Fruit fly (Drosophila melanogaster) whole organism, embryonic: ENCODE results near the gene Jhbp16.

Experiments used
- Antp ChIP-seq: fragments of 200-800 bp; sonication (Bioruptor generic); optimal IDR thresholded peaks from 3 replicates; lab custom pipeline; 2016; ENCODE audit warnings: missing biosample characterization, missing genetic modification characterization
- Asciz ChIP-seq: fragments of 200-800 bp; sonication (Bioruptor generic); optimal IDR thresholded peaks from 2 replicates; lab custom pipeline; 2017; ENCODE audit warnings: missing biosample characterization, mild to moderate bottlenecking, missing genetic modification characterization, missing genetic modification reagents
- BtbVII ChIP-seq: fragments of 200-800 bp; sonication (Bioruptor generic); optimal IDR thresholded peaks from 3 replicates; lab custom pipeline; 2017; ENCODE audit warnings: missing biosample characterization, mild to moderate bottlenecking, missing genetic modification characterization
- CG10543 ChIP-seq: fragments of 200-800 bp; sonication (Bioruptor generic); optimal IDR thresholded peaks from 3 replicates; lab custom pipeline; 2017; ENCODE audit warnings: missing biosample characterization, mild to moderate bottlenecking, missing genetic modification characterization, moderate library complexity
- CG13894 ChIP-seq: fragments of 200-800 bp; sonication (Bioruptor generic); optimal IDR thresholded peaks from 3 replicates; lab custom pipeline; 2018; ENCODE audit warnings: missing biosample characterization, mild to moderate bottlenecking, missing genetic modification characterization, moderate library complexity
- CG15073 ChIP-seq: fragments of 200-800 bp; sonication (Bioruptor generic); optimal IDR thresholded peaks from 2 replicates; lab custom pipeline; 2016; ENCODE audit warnings: missing biosample characterization, missing genetic modification characterization
- CG17802 ChIP-seq: fragments of 200-800 bp; sonication (Bioruptor generic); optimal IDR thresholded peaks from 2 replicates; lab custom pipeline; 2018; ENCODE audit warnings: missing biosample characterization, mild to moderate bottlenecking, missing genetic modification characterization, moderate library complexity
- CG2678 ChIP-seq: fragments of 200-800 bp; sonication (Bioruptor generic); optimal IDR thresholded peaks from 3 replicates; lab custom pipeline; 2019; ENCODE audit warnings: missing biosample characterization, mild to moderate bottlenecking, missing genetic modification characterization, moderate library complexity
- CG2875 ChIP-seq: fragments of 200-800 bp; sonication (Bioruptor generic); optimal IDR thresholded peaks from 2 replicates; lab custom pipeline; 2017; ENCODE audit warnings: missing biosample characterization, mild to moderate bottlenecking, missing genetic modification characterization, missing genetic modification reagents
- CG7987 ChIP-seq: fragments of 200-800 bp; sonication (Bioruptor generic); optimal IDR thresholded peaks from 2 replicates; lab custom pipeline; 2018; ENCODE audit warnings: missing biosample characterization, mild to moderate bottlenecking, missing genetic modification characterization, moderate library complexity
- CG8765 ChIP-seq: fragments of 200-800 bp; sonication (Bioruptor generic); IDR thresholded peaks from 2 replicates; pipeline ENCODE4 v1.3.6; 2022; ENCODE audit warnings: missing biosample characterization, missing genetic modification characterization
- CG8924 ChIP-seq: fragments of 200-800 bp; optimal IDR thresholded peaks from 3 replicates; lab custom pipeline; 2019; ENCODE audit warnings: missing biosample characterization, mild to moderate bottlenecking, missing genetic modification characterization, moderate library complexity
- CG9876 ChIP-seq: fragments of 200-800 bp; sonication (Bioruptor generic); optimal IDR thresholded peaks from 2 replicates; lab custom pipeline; 2016; ENCODE audit warnings: missing biosample characterization, missing genetic modification characterization
- CrebB ChIP-seq: fragments of 200-800 bp; sonication (Bioruptor generic); optimal IDR thresholded peaks from 3 replicates; lab custom pipeline; 2018; ENCODE audit warnings: missing biosample characterization, mild to moderate bottlenecking, missing genetic modification characterization
- D19B ChIP-seq: fragments of 200-800 bp; sonication (Bioruptor generic); optimal IDR thresholded peaks from 2 replicates; lab custom pipeline; 2017; ENCODE audit warnings: missing biosample characterization, mild to moderate bottlenecking, missing genetic modification characterization
- Deaf1 ChIP-seq: fragments of 200-800 bp; optimal IDR thresholded peaks from 3 replicates; lab custom pipeline; 2019; ENCODE audit warnings: missing biosample characterization, mild to moderate bottlenecking, missing genetic modification characterization, moderate library complexity
- Dek ChIP-seq: fragments of 200-800 bp; sonication (Bioruptor generic); optimal IDR thresholded peaks from 3 replicates; lab custom pipeline; 2019; ENCODE audit warnings: missing biosample characterization, mild to moderate bottlenecking, missing genetic modification characterization, moderate library complexity
- Dip2 ChIP-seq: fragments of 200-800 bp; sonication (Bioruptor generic); IDR thresholded peaks from 2 replicates; pipeline ENCODE4 v1.3.6; 2022; ENCODE audit warnings: missing biosample characterization, missing genetic modification characterization
- Dll ChIP-seq: fragments of 200-800 bp; sonication (Bioruptor generic); IDR thresholded peaks from 4 replicates; pipeline ENCODE4 v1.3.6; 2022; ENCODE audit warnings: missing biosample characterization, missing genetic modification characterization; ENCODE audit not compliant: partially characterized antibody
- Dp ChIP-seq: fragments of 200-800 bp; sonication (Bioruptor generic); optimal IDR thresholded peaks from 2 replicates; lab custom pipeline; 2018; ENCODE audit warnings: missing biosample characterization, mild to moderate bottlenecking, missing genetic modification characterization, moderate library complexity
- Gug ChIP-seq: fragments of 200-800 bp; sonication (Bioruptor generic); IDR thresholded peaks from 4 replicates; pipeline ENCODE4 v1.3.6; 2022; ENCODE audit warnings: missing biosample characterization, missing genetic modification characterization
- HmgD ChIP-seq: fragments of 200-800 bp; sonication (Bioruptor generic); optimal IDR thresholded peaks from 3 replicates; lab custom pipeline; 2016; ENCODE audit warnings: missing biosample characterization, missing genetic modification characterization
- NC2α ChIP-seq: fragments of 200-800 bp; sonication (Bioruptor generic); optimal IDR thresholded peaks from 2 replicates; lab custom pipeline; 2016; ENCODE audit warnings: missing biosample characterization, missing genetic modification characterization
- Neu2 ChIP-seq: fragments of 200-800 bp; sonication (Bioruptor generic); optimal IDR thresholded peaks from 3 replicates; lab custom pipeline; 2016; ENCODE audit warnings: missing biosample characterization, missing genetic modification characterization, borderline replicate concordance
- Spps ChIP-seq: fragments of 200-800 bp; sonication (Bioruptor generic); optimal IDR thresholded peaks from 2 replicates; lab custom pipeline; 2018; ENCODE audit warnings: missing biosample characterization, mild to moderate bottlenecking, missing genetic modification characterization
- Trl ChIP-seq, 3 experiments: fragments of >200 bp in 2 of 3; fragments of 200-800 bp in 1 of 3; sonication (Bioruptor generic) in 1 of 3; optimal IDR thresholded peaks; 2 replicates in 1 of 3; 3 replicates in 2 of 3; lab custom pipeline; 2016 to 2017; ENCODE audit warnings: missing biosample characterization in 1 of 3, missing genetic modification characterization in 1 of 3
- Xbp1 ChIP-seq: fragments of 200-800 bp; sonication (Bioruptor generic); optimal IDR thresholded peaks from 3 replicates; lab custom pipeline; 2016; ENCODE audit warnings: missing biosample characterization, mild to moderate bottlenecking, missing genetic modification characterization
- ara ChIP-seq: fragments of 200-800 bp; sonication (Bioruptor generic); IDR thresholded peaks from 2 replicates; pipeline ENCODE4 v1.3.6; 2022; ENCODE audit warnings: missing biosample characterization, missing genetic modification characterization
- az2 ChIP-seq: fragments of 200-800 bp; sonication (Bioruptor generic); optimal IDR thresholded peaks from 3 replicates; lab custom pipeline; 2016; ENCODE audit warnings: missing biosample characterization, missing genetic modification characterization
- br ChIP-seq: fragments of >200 bp; optimal IDR thresholded peaks from 2 replicates; lab custom pipeline; 2017
- cas ChIP-seq: fragments of 200-800 bp; sonication (Bioruptor generic); IDR thresholded peaks from 2 replicates; pipeline ENCODE4 v1.3.6; 2022; ENCODE audit warnings: missing biosample characterization, missing genetic modification characterization
- cg ChIP-seq: fragments of 200-800 bp; sonication (Bioruptor generic); optimal IDR thresholded peaks from 3 replicates; lab custom pipeline; 2019; ENCODE audit warnings: missing biosample characterization, mild to moderate bottlenecking, missing genetic modification characterization, moderate library complexity
- crp ChIP-seq, 2 experiments: fragments of 200-800 bp; sonication (Bioruptor generic); optimal IDR thresholded peaks; 2 replicates in 1 of 2; 3 replicates in 1 of 2; lab custom pipeline; 2017; ENCODE audit warnings: missing biosample characterization in 2 of 2, missing genetic modification characterization in 2 of 2, mild to moderate bottlenecking in 1 of 2, moderate library complexity in 1 of 2
- da ChIP-seq: fragments of 200-800 bp; sonication (Bioruptor generic); optimal IDR thresholded peaks from 2 replicates; lab custom pipeline; 2016; ENCODE audit warnings: missing biosample characterization, missing genetic modification characterization
- disco-r ChIP-seq: fragments of 200-800 bp; sonication (Bioruptor generic); optimal IDR thresholded peaks from 2 replicates; lab custom pipeline; 2016; ENCODE audit warnings: missing biosample characterization, missing genetic modification characterization
- dysf ChIP-seq: fragments of 200-800 bp; sonication (Bioruptor generic); IDR thresholded peaks from 3 replicates; pipeline ENCODE4 v1.3.6; 2022; ENCODE audit warnings: missing biosample characterization, missing genetic modification characterization
- emc ChIP-seq: fragments of 200-800 bp; sonication (Bioruptor generic); optimal IDR thresholded peaks from 2 replicates; lab custom pipeline; 2016; ENCODE audit warnings: missing biosample characterization, missing genetic modification characterization
- fd64A ChIP-seq: fragments of 200-800 bp; sonication (Bioruptor generic); optimal IDR thresholded peaks from 3 replicates; lab custom pipeline; 2018; ENCODE audit warnings: missing biosample characterization, mild to moderate bottlenecking, missing genetic modification characterization
- gcm ChIP-seq: fragments of 200-800 bp; sonication (Bioruptor generic); optimal IDR thresholded peaks from 2 replicates; lab custom pipeline; 2019; ENCODE audit warnings: missing biosample characterization, mild to moderate bottlenecking, missing genetic modification characterization, moderate library complexity
- kah ChIP-seq: fragments of 200-800 bp; sonication (Bioruptor generic); optimal IDR thresholded peaks from 2 replicates; lab custom pipeline; 2018; ENCODE audit warnings: missing biosample characterization, mild to moderate bottlenecking, missing genetic modification characterization
- lola ChIP-seq, 3 experiments: fragments of >200 bp in 2 of 3; fragments of 200-800 bp in 1 of 3; sonication (Bioruptor generic) in 1 of 3; optimal IDR thresholded peaks; 2 replicates each; lab custom pipeline; 2017 to 2019; ENCODE audit warnings: missing biosample characterization in 3 of 3, missing genetic modification characterization in 3 of 3, mild to moderate bottlenecking in 1 of 3, moderate library complexity in 1 of 3
- pnt ChIP-seq: fragments of 200-800 bp; sonication (Bioruptor generic); optimal IDR thresholded peaks from 3 replicates; lab custom pipeline; 2016; ENCODE audit warnings: missing biosample characterization, missing genetic modification characterization
- row ChIP-seq: fragments of 200-800 bp; sonication (Bioruptor generic); IDR thresholded peaks from 3 replicates; pipeline ENCODE4 v1.3.6; 2022; ENCODE audit warnings: missing biosample characterization, missing genetic modification characterization
- run ChIP-seq: fragments of 200-800 bp; sonication (Bioruptor generic); optimal IDR thresholded peaks from 3 replicates; lab custom pipeline; 2018; ENCODE audit warnings: missing biosample characterization, mild to moderate bottlenecking, missing genetic modification characterization
- sens ChIP-seq: fragments of 200-800 bp; sonication (Bioruptor generic); peaks from one replicate; lab custom pipeline; 2016; ENCODE audit warnings: missing biosample characterization, missing genetic modification characterization
- stwl ChIP-seq: fragments of 200-800 bp; sonication (Bioruptor generic); optimal IDR thresholded peaks from 3 replicates; lab custom pipeline; 2018; ENCODE audit warnings: missing biosample characterization, mild to moderate bottlenecking, missing genetic modification characterization, moderate library complexity
- ttk ChIP-seq: fragments of 200-800 bp; sonication (Bioruptor generic); IDR thresholded peaks from 2 replicates; pipeline ENCODE4 v2.1.2; 2022; ENCODE audit warnings: missing biosample characterization, missing genetic modification characterization
- vfl ChIP-seq: fragments of 200-800 bp; sonication (Bioruptor generic); optimal IDR thresholded peaks from 2 replicates; lab custom pipeline; 2016; ENCODE audit warnings: missing biosample characterization, missing genetic modification characterization
- wek ChIP-seq: fragments of 200-800 bp; sonication (Bioruptor generic); optimal IDR thresholded peaks from 3 replicates; lab custom pipeline; 2018; ENCODE audit warnings: missing biosample characterization, mild to moderate bottlenecking, missing genetic modification characterization, moderate library complexity
- yki ChIP-seq: fragments of >200 bp; optimal IDR thresholded peaks from 3 replicates; lab custom pipeline; 2018

Gene Jhbp16

DNA sequence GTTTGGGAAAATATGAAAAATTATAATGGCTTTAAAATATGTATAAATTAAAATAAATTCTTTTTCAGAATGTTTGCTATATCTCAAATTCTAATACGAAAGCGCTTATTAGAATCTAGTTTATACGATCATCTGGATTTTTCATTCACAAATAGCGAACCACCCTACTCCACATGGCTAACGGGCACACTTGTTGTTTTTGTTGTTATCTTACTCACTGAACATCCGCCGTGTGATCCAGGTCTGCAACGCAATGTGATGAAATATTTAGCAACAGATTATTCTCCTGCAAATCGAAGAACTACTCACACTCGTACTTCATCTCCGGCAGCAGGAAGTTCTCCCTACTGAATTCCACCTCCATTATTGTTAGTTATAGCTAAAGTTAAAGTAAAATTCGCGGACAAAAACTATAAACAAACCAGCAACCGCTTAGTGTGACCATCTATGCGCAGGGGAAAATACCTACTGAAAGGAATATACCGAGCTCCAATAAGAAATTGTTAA lies 1.6 kb upstream of the Jhbp16 start, which contains the start of gene Archease (continued):
- TF ChIP-seq dysf = peak; percentile 34; the same call in 1 of the 3 replicates
- peak; percentile 10 for TF ChIP-seq az2
- TF ChIP-seq CG9876 (GFP tag; lab: Kevin White, UChicago) = no peak
- no peak for TF ChIP-seq ara (GFP tag; lab: Robert Waterston, UW)
- TF ChIP-seq Gug (GFP tag; lab: Robert Waterston, UW) = peak; percentile 15; the same call in 1 of the 4 replicates
- peak; percentile 76 for TF ChIP-seq CG2678 (tag; lab: Kevin White, UChicago)
- TF ChIP-seq cg (GFP tag; lab: Kevin White, UChicago) = no peak
- peak; percentile 64 for TF ChIP-seq Xbp1 (GFP tag; lab: Kevin White, UChicago)
- TF ChIP-seq crp (GFP tag; optimal IDR thresholded peaks at IDR 0.05; lab: Kevin White, UChicago) = peak in 1 of 2 experiments; percentile 61
- peak; percentile 23 for TF ChIP-seq Spps (tag; lab: Kevin White, UChicago)
- no peak for TF ChIP-seq da (GFP tag; lab: Kevin White, UChicago)
- peak; percentile 93 for TF ChIP-seq kah (GFP tag; lab: Kevin White, UChicago)
- no peak for TF ChIP-seq fd64A (GFP tag; lab: Kevin White, UChicago)
- no peak for TF ChIP-seq Dll
- no peak for TF ChIP-seq HmgD (GFP tag; lab: Kevin White, UChicago)
- peak; percentile 61 for TF ChIP-seq gcm (GFP tag; lab: Kevin White, UChicago)
- peak; percentile 58 for TF ChIP-seq CG7987 (GFP tag; lab: Kevin White, UChicago)
- no peak for TF ChIP-seq D19B (GFP tag; lab: Kevin White, UChicago)
- peak; percentile 2 for TF ChIP-seq vfl (GFP tag; lab: Kevin White, UChicago)
- 0 out of 2 replicates have a peak, but pooled peaks have one; percentile 19 for TF ChIP-seq cas (GFP tag; lab: Robert Waterston, UW)
- TF ChIP-seq row = peak; percentile 65
- peak; percentile 58 for TF ChIP-seq CrebB
- peak; percentile 59 for TF ChIP-seq Dp
- no peak for TF ChIP-seq NC2α
- no peak for TF ChIP-seq CG17802 (tag; lab: Kevin White, UChicago)
- TF ChIP-seq Antp = no peak
- TF ChIP-seq ttk (GFP tag; lab: Robert Waterston, UW) = no peak
- no peak for TF ChIP-seq wek
- no peak for TF ChIP-seq CG8765 (GFP tag; lab: Robert Waterston, UW)
- no peak for TF ChIP-seq Trl (optimal IDR thresholded peaks at IDR 0.05; lab: Kevin White, UChicago)
- TF ChIP-seq Trl (GFP tag; optimal IDR thresholded peaks at IDR 0.05; lab: Kevin White, UChicago) = peak; percentile 16
- no peak for TF ChIP-seq Dip2 (GFP tag; lab: Robert Waterston, UW)
- no peak for TF ChIP-seq br (lab: Kevin White, UChicago)
- TF ChIP-seq CG2875 = peak; percentile 14
- TF ChIP-seq pnt (GFP tag; lab: Kevin White, UChicago) = no peak
- no peak for TF ChIP-seq emc (GFP tag; lab: Kevin White, UChicago)
- no peak for TF ChIP-seq CG15073 (GFP tag; lab: Kevin White, UChicago)
- TF ChIP-seq Dek (tag; lab: Kevin White, UChicago) = peak; percentile 17
- peak in 1 of 3 experiments; percentile 18 for TF ChIP-seq lola (GFP tag; optimal IDR thresholded peaks at IDR 0.05; lab: Kevin White, UChicago)
- TF ChIP-seq CG8924 (tag; lab: Kevin White, UChicago) = peak; percentile 79
- no peak for TF ChIP-seq Deaf1 (tag; lab: Kevin White, UChicago)
- TF ChIP-seq Asciz (GFP tag; lab: Kevin White, UChicago) = peak; percentile 66
- peak; percentile 58 for TF ChIP-seq stwl
- TF ChIP-seq BtbVII (GFP tag; lab: Kevin White, UChicago) = peak; percentile 64
- TF ChIP-seq yki (lab: Kevin White, UChicago) = no peak
- no peak for TF ChIP-seq Neu2 (GFP tag; lab: Kevin White, UChicago)
- TF ChIP-seq run = peak; percentile 3
- TF ChIP-seq sens (GFP tag; lab: Kevin White, UChicago) = peak; percentile 85
- no peak for TF ChIP-seq CG13894 (tag; lab: Kevin White, UChicago)
- TF ChIP-seq disco-r (GFP tag; lab: Kevin White, UChicago) = no peak
- TF ChIP-seq CG10543 (GFP tag; lab: Kevin White, UChicago) = peak; percentile 51
